Worm (Caenorhabditis elegans) whole organism, midembryonic: ENCODE measurements around the gene srx-135.

Experiments
- T22C8.4 ChIP-seq: fragments of 200-800 bp; sonication (Bioruptor generic); IDR thresholded peaks from 2 replicates; pipeline ENCODE4 v1.3.6; 2022; ENCODE audit warnings: missing genetic modification characterization, missing compliant biosample characterization
- cog-1 ChIP-seq: sonication (generic microtip); optimal IDR thresholded peaks from 2 replicates; lab custom pipeline; 2016; ENCODE audit warnings: missing genetic modification characterization, missing compliant biosample characterization
- flt-1 ChIP-seq: fragments of 200-800 bp; sonication (Bioruptor generic); IDR thresholded peaks from 2 replicates; pipeline ENCODE4 v1.3.6; 2022; ENCODE audit warnings: missing genetic modification characterization, missing compliant biosample characterization
- klf-2 ChIP-seq: fragments of 200-800 bp; sonication (Bioruptor generic); conservative IDR thresholded peaks from 2 replicates; pipeline ENCODE4 v1.3.6; 2022; ENCODE audit warnings: missing genetic modification reagents, missing genetic modification characterization, missing compliant biosample characterization
- med-1 ChIP-seq: sonication (generic microtip); optimal IDR thresholded peaks from 2 replicates; lab custom pipeline; 2017; ENCODE audit warnings: missing genetic modification characterization, mild to moderate bottlenecking, missing compliant biosample characterization, antibody characterized with exemption, missing genetic modification reagents; ENCODE audit not compliant: insufficient read depth
- ref-1 ChIP-seq: fragments of 200-800 bp; sonication (Bioruptor generic); conservative IDR thresholded peaks from 2 replicates; pipeline ENCODE4 v1.3.6; 2022; ENCODE audit warnings: missing genetic modification reagents, missing genetic modification characterization, missing compliant biosample characterization
- tab-1 ChIP-seq: fragments of 200-800 bp; sonication (Bioruptor generic); IDR thresholded peaks from 2 replicates; pipeline ENCODE4 v1.3.6; 2022; ENCODE audit warnings: missing genetic modification characterization, missing compliant biosample characterization
- ztf-23 ChIP-seq: fragments of 200-800 bp; sonication (Bioruptor generic); IDR thresholded peaks from 2 replicates; pipeline ENCODE4 v1.3.6; 2022; ENCODE audit warnings: missing genetic modification reagents, missing genetic modification characterization, missing compliant biosample characterization
- ztf-29 ChIP-seq: fragments of 200-800 bp; sonication (Bioruptor generic); IDR thresholded peaks from 2 replicates; pipeline ENCODE4 v1.3.6; 2022; ENCODE audit warnings: missing genetic modification reagents, missing genetic modification characterization, missing compliant biosample characterization

DNA sequence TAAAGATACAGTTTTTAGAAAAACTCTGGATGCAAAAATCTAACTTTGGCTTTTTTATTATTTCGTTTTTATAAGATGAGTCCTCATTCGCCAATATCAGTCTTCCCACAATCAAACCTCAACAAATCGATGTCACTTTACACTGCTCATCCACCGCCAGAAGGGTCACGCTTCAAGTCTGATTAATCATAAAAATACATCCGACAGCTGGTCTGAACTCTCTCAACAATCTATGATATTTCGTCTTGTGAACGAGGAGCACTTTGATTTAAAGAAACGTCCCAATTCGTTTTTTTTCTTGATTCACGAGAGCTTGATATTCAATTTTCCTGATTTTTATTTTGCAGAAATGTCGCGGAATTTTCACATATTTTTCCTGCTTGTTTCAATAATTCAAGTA lies 31.1 kb upstream of the srx-135 start, which contains the start of gene nrf-5:
- TF ChIP-seq flt-1 (GFP tag; lab: Robert Waterston, UW) (no peak), ztf-23 (no peak), tab-1 (GFP tag; lab: Robert Waterston, UW) (no peak), med-1 (GFP tag; lab: Kevin White, UChicago) (no peak), cog-1 (tag; lab: Kevin White, UChicago) (no peak), ref-1 (GFP tag; lab: Robert Waterston, UW) (no peak), ztf-29 (no peak), T22C8.4 (GFP tag; lab: Robert Waterston, UW) (no peak), klf-2 (no peak)
